Fruit fly (Drosophila melanogaster) whole organism, embryonic: ENCODE results near the gene CG8066.

ENCODE experiments used
- CG10209 ChIP-seq: fragments of 200-800 bp; sonication (Bioruptor generic); optimal IDR thresholded peaks from 3 replicates; lab custom pipeline; 2017; ENCODE audit warnings: missing biosample characterization, mild to moderate bottlenecking, missing genetic modification characterization, missing genetic modification reagents
- CG10267 ChIP-seq: fragments of 200-800 bp; sonication (Bioruptor generic); optimal IDR thresholded peaks from 2 replicates; lab custom pipeline; 2018; ENCODE audit warnings: missing biosample characterization, mild to moderate bottlenecking, missing genetic modification characterization, moderate library complexity
- CG10462 ChIP-seq: fragments of 200-800 bp; sonication (Bioruptor generic); optimal IDR thresholded peaks from 2 replicates; lab custom pipeline; 2016; ENCODE audit warnings: missing biosample characterization, missing genetic modification characterization
- CG11696 ChIP-seq: fragments of 200-800 bp; sonication (Bioruptor generic); IDR thresholded peaks from 2 replicates; pipeline ENCODE4 v1.3.6; 2022; ENCODE audit warnings: missing biosample characterization, missing genetic modification characterization
- CG12104 ChIP-seq: fragments of 200-800 bp; sonication (Bioruptor generic); optimal IDR thresholded peaks from 3 replicates; lab custom pipeline; 2016; ENCODE audit warnings: missing biosample characterization, missing genetic modification characterization
- CG12155 ChIP-seq: fragments of 200-800 bp; sonication (Bioruptor generic); optimal IDR thresholded peaks from 3 replicates; lab custom pipeline; 2016; ENCODE audit warnings: missing biosample characterization, missing genetic modification characterization
- CG12299 ChIP-seq: fragments of 200-800 bp; sonication (Bioruptor generic); optimal IDR thresholded peaks from 2 replicates; lab custom pipeline; 2018; ENCODE audit warnings: missing biosample characterization, mild to moderate bottlenecking, missing genetic modification characterization
- CG12744 ChIP-seq: fragments of 200-800 bp; sonication (Bioruptor generic); optimal IDR thresholded peaks from 2 replicates; lab custom pipeline; 2016; ENCODE audit warnings: missing biosample characterization, missing genetic modification characterization
- CG13624 ChIP-seq: fragments of 200-800 bp; sonication (Bioruptor generic); optimal IDR thresholded peaks from 2 replicates; lab custom pipeline; 2016; ENCODE audit warnings: missing biosample characterization, missing genetic modification characterization
- CG13775 ChIP-seq: fragments of 200-800 bp; sonication (Bioruptor generic); optimal IDR thresholded peaks from 3 replicates; lab custom pipeline; 2017; ENCODE audit warnings: missing biosample characterization, mild to moderate bottlenecking, missing genetic modification characterization
- CG14710 ChIP-seq: fragments of 200-800 bp; sonication (Bioruptor generic); optimal IDR thresholded peaks from 3 replicates; lab custom pipeline; 2019; ENCODE audit warnings: missing biosample characterization, mild to moderate bottlenecking, missing genetic modification characterization, moderate library complexity
- CG16815 ChIP-seq: fragments of 200-800 bp; sonication (Bioruptor generic); optimal IDR thresholded peaks from 3 replicates; lab custom pipeline; 2017; ENCODE audit warnings: missing biosample characterization, mild to moderate bottlenecking, missing genetic modification characterization
- CG17328 ChIP-seq: fragments of 200-800 bp; sonication (Bioruptor generic); IDR thresholded peaks from 2 replicates; pipeline ENCODE4 v1.3.6; 2022; ENCODE audit warnings: missing biosample characterization, missing genetic modification characterization
- CG17829 ChIP-seq: fragments of 200-800 bp; optimal IDR thresholded peaks from 2 replicates; lab custom pipeline; 2019; ENCODE audit warnings: missing biosample characterization, mild to moderate bottlenecking, missing genetic modification characterization, moderate library complexity
- CG18262 ChIP-seq: fragments of 200-800 bp; optimal IDR thresholded peaks from 3 replicates; lab custom pipeline; 2019; ENCODE audit warnings: missing biosample characterization, mild to moderate bottlenecking, missing genetic modification characterization, moderate library complexity
- CG18764 ChIP-seq: fragments of 200-800 bp; sonication (Bioruptor generic); optimal IDR thresholded peaks from 3 replicates; lab custom pipeline; 2016; ENCODE audit warnings: missing biosample characterization, missing genetic modification characterization
- CG2712 ChIP-seq: fragments of 200-800 bp; optimal IDR thresholded peaks from 3 replicates; lab custom pipeline; 2019; ENCODE audit warnings: missing biosample characterization, mild to moderate bottlenecking, missing genetic modification characterization, moderate library complexity
- CG31441 ChIP-seq: fragments of 200-800 bp; sonication (Bioruptor generic); IDR thresholded peaks from 2 replicates; pipeline ENCODE4 v1.3.6; 2022; ENCODE audit warnings: missing biosample characterization, missing genetic modification characterization
- CG4404 ChIP-seq: fragments of 200-800 bp; sonication (Bioruptor generic); IDR thresholded peaks from 2 replicates; pipeline ENCODE4 v1.3.6; 2022; ENCODE audit warnings: missing biosample characterization, missing genetic modification characterization
- CG7987 ChIP-seq: fragments of 200-800 bp; sonication (Bioruptor generic); optimal IDR thresholded peaks from 2 replicates; lab custom pipeline; 2018; ENCODE audit warnings: missing biosample characterization, mild to moderate bottlenecking, missing genetic modification characterization, moderate library complexity
- CG8388 ChIP-seq: fragments of 200-800 bp; sonication (Bioruptor generic); optimal IDR thresholded peaks from 2 replicates; lab custom pipeline; 2019; ENCODE audit warnings: missing biosample characterization, mild to moderate bottlenecking, missing genetic modification characterization, moderate library complexity
- CG8765 ChIP-seq: fragments of 200-800 bp; sonication (Bioruptor generic); IDR thresholded peaks from 2 replicates; pipeline ENCODE4 v1.3.6; 2022; ENCODE audit warnings: missing biosample characterization, missing genetic modification characterization
- CG8924 ChIP-seq: fragments of 200-800 bp; optimal IDR thresholded peaks from 3 replicates; lab custom pipeline; 2019; ENCODE audit warnings: missing biosample characterization, mild to moderate bottlenecking, missing genetic modification characterization, moderate library complexity
- Chrac-16 ChIP-seq: fragments of 200-800 bp; sonication (Bioruptor generic); optimal IDR thresholded peaks from 3 replicates; lab custom pipeline; 2016; ENCODE audit warnings: missing biosample characterization, missing genetic modification characterization
- D19A ChIP-seq: fragments of 200-800 bp; optimal IDR thresholded peaks from 3 replicates; lab custom pipeline; 2019; ENCODE audit warnings: missing biosample characterization, mild to moderate bottlenecking, missing genetic modification characterization, moderate library complexity
- Mrtf ChIP-seq: fragments of 200-800 bp; sonication (Bioruptor generic); IDR thresholded peaks from 3 replicates; pipeline ENCODE4 v1.3.6; 2022; ENCODE audit warnings: missing biosample characterization, missing genetic modification characterization
- Taf1 ChIP-seq: fragments of 200-800 bp; sonication (Bioruptor generic); IDR thresholded peaks from 2 replicates; pipeline ENCODE4 v1.3.6; 2022; ENCODE audit warnings: missing biosample characterization, missing genetic modification characterization
- ato ChIP-seq: fragments of 200-800 bp; sonication (Bioruptor generic); IDR thresholded peaks from 2 replicates; pipeline ENCODE4 v1.3.6; 2022; ENCODE audit warnings: missing biosample characterization, missing genetic modification characterization; ENCODE audit not compliant: partially characterized antibody
- chm ChIP-seq: fragments of 200-800 bp; sonication (Bioruptor generic); IDR thresholded peaks from 2 replicates; pipeline ENCODE4 v1.3.6; 2022; ENCODE audit warnings: missing biosample characterization, missing genetic modification characterization
- croc ChIP-seq: fragments of 200-800 bp; sonication (Bioruptor generic); conservative IDR thresholded peaks from 3 replicates; pipeline ENCODE4 v1.3.6; 2022; ENCODE audit warnings: missing biosample characterization, missing genetic modification characterization
- dm ChIP-seq: fragments of 200-800 bp; sonication (Bioruptor generic); optimal IDR thresholded peaks from 3 replicates; lab custom pipeline; 2016; ENCODE audit warnings: missing biosample characterization, missing genetic modification characterization
- dpn ChIP-seq, 2 experiments: fragments of 200-800 bp; sonication (Bioruptor generic); optimal IDR thresholded peaks; 3 replicates each; lab custom pipeline; 2016; ENCODE audit warnings: missing biosample characterization in 2 of 2, missing genetic modification characterization in 2 of 2
- ems ChIP-seq: fragments of 200-800 bp; sonication (Bioruptor generic); optimal IDR thresholded peaks from 3 replicates; lab custom pipeline; 2016; ENCODE audit warnings: missing biosample characterization, missing genetic modification characterization
- exex ChIP-seq: fragments of 200-800 bp; sonication (Bioruptor generic); optimal IDR thresholded peaks from 4 replicates; lab custom pipeline; 2018; ENCODE audit warnings: missing biosample characterization, mild to moderate bottlenecking, missing genetic modification characterization, moderate library complexity
- grn ChIP-seq: fragments of 200-800 bp; sonication (Bioruptor generic); optimal IDR thresholded peaks from 3 replicates; lab custom pipeline; 2017; ENCODE audit warnings: missing biosample characterization, missing genetic modification characterization
- insv ChIP-seq, 2 experiments: fragments of 200-800 bp; sonication (Bioruptor generic); optimal IDR thresholded peaks; 3 replicates each; lab custom pipeline; 2016 to 2018; ENCODE audit warnings: missing biosample characterization in 2 of 2, missing genetic modification characterization in 2 of 2
- inv ChIP-seq: fragments of 200-800 bp; sonication (Bioruptor generic); IDR thresholded peaks from 2 replicates; pipeline ENCODE4 v1.3.6; 2022; ENCODE audit warnings: missing biosample characterization, missing genetic modification characterization; ENCODE audit not compliant: partially characterized antibody
- kni ChIP-seq: fragments of 200-800 bp; sonication (Bioruptor generic); optimal IDR thresholded peaks from 3 replicates; lab custom pipeline; 2017; ENCODE audit warnings: mild to moderate bottlenecking, missing biosample characterization, missing genetic modification reagents, missing genetic modification characterization
- phol ChIP-seq: fragments of 200-800 bp; sonication (Bioruptor generic); optimal IDR thresholded peaks from 3 replicates; lab custom pipeline; 2018; ENCODE audit warnings: missing biosample characterization, mild to moderate bottlenecking, missing genetic modification characterization, moderate library complexity
- prd ChIP-seq, 3 experiments: fragments of >200 bp in 2 of 3; fragments of 200-800 bp in 1 of 3; sonication (Bioruptor generic) in 1 of 3; optimal IDR thresholded peaks in 2 of 3; IDR thresholded peaks in 1 of 3; 2 replicates in 2 of 3; 3 replicates in 1 of 3; pipeline versions ENCODE4 v1.3.6 to Lab custom; 2017 to 2022; ENCODE audit warnings: missing biosample characterization in 1 of 3, missing genetic modification characterization in 1 of 3
- pzg ChIP-seq: fragments of 200-800 bp; sonication (Bioruptor generic); optimal IDR thresholded peaks from 3 replicates; lab custom pipeline; 2018; ENCODE audit warnings: missing biosample characterization, mild to moderate bottlenecking, missing genetic modification characterization, moderate library complexity
- row ChIP-seq: fragments of 200-800 bp; sonication (Bioruptor generic); IDR thresholded peaks from 3 replicates; pipeline ENCODE4 v1.3.6; 2022; ENCODE audit warnings: missing biosample characterization, missing genetic modification characterization
- sug ChIP-seq: fragments of 200-800 bp; optimal IDR thresholded peaks from 2 replicates; lab custom pipeline; 2019; ENCODE audit warnings: missing biosample characterization, mild to moderate bottlenecking, missing genetic modification characterization, moderate library complexity
- tin ChIP-seq: fragments of 200-800 bp; sonication (Bioruptor generic); optimal IDR thresholded peaks from 3 replicates; lab custom pipeline; 2016; ENCODE audit warnings: missing biosample characterization, missing genetic modification characterization
- tll ChIP-seq, 2 experiments: fragments of 200-800 bp in 1 of 2; fragments of >200 bp in 1 of 2; sonication (Bioruptor generic) in 1 of 2; optimal IDR thresholded peaks; 2 replicates each; lab custom pipeline; 2017 to 2019; ENCODE audit warnings: missing biosample characterization in 2 of 2, missing genetic modification characterization in 2 of 2, mild to moderate bottlenecking in 1 of 2, moderate library complexity in 1 of 2
- vvl ChIP-seq: fragments of 200-800 bp; sonication (Bioruptor generic); IDR thresholded peaks from 2 replicates; pipeline ENCODE4 v1.3.6; 2022; ENCODE audit warnings: missing biosample characterization, missing genetic modification characterization
- zf30C ChIP-seq: fragments of 200-800 bp; sonication (Bioruptor generic); optimal IDR thresholded peaks from 3 replicates; lab custom pipeline; 2018; ENCODE audit warnings: missing biosample characterization, mild to moderate bottlenecking, missing genetic modification characterization

The CG8066 gene

dm6 chr3R:14590753-14591535 lies 22.3 kb upstream of the CG8066 start (continued):
- TF ChIP-seq CG12104 (GFP tag; lab: Kevin White, UChicago) (peak; percentile 85), Mrtf (GFP tag; lab: Robert Waterston, UW) (peak; percentile 41; the same call in 2 of the 3 replicates), CG13624 (GFP tag; lab: Kevin White, UChicago) (no peak), exex (tag; lab: Kevin White, UChicago) (no peak), ems (no peak), CG11696 (GFP tag; lab: Robert Waterston, UW) (no peak; the same call in 1 of the 2 replicates), CG18764 (peak; percentile 81), CG10462 (GFP tag; lab: Kevin White, UChicago) (peak; percentile 84), CG12155 (GFP tag; lab: Kevin White, UChicago) (peak; percentile 64), CG31441 (GFP tag; lab: Robert Waterston, UW) (peak; percentile 98), dm (GFP tag; lab: Kevin White, UChicago) (no peak), pzg (GFP tag; lab: Kevin White, UChicago) (no peak), kni (GFP tag; lab: Kevin White, UChicago) (peak; percentile 85)

dm6 chr3R:14589483-14589882 lies 20.8 kb upstream of the CG8066 start:
- TF ChIP-seq phol (tag; lab: Kevin White, UChicago) (peak; percentile 27), CG12744 (GFP tag; lab: Kevin White, UChicago) (no peak), row (GFP tag; lab: Robert Waterston, UW) (peak; percentile 55), vvl (peak; percentile 49; the same call in 1 of the 2 replicates), CG7987 (GFP tag; lab: Kevin White, UChicago) (no peak), tll (GFP tag; optimal IDR thresholded peaks at IDR 0.05; lab: Kevin White, UChicago) (peak in 1 of 2 experiments; percentile 16), inv (no peak), tin (GFP tag; lab: Kevin White, UChicago) (peak; percentile 6), CG12299 (tag; lab: Kevin White, UChicago) (no peak), chm (GFP tag; lab: Robert Waterston, UW) (no peak), prd (optimal IDR thresholded peaks at IDR 0.05; lab: Kevin White, UChicago) (no peak), prd (GFP tag; IDR thresholded peaks at IDR 0.05; lab: Robert Waterston, UW) (peak; percentile 69; the same call in 2 of the 3 replicates), CG14710 (tag; lab: Kevin White, UChicago) (peak; percentile 33), D19A (tag; lab: Kevin White, UChicago) (peak; percentile 3), CG8388 (GFP tag; lab: Kevin White, UChicago) (peak; percentile 14), CG10209 (peak; percentile 12), insv (GFP tag; optimal IDR thresholded peaks at IDR 0.05; lab: Kevin White, UChicago) (no peak), ato (GFP tag; lab: Robert Waterston, UW) (no peak), Chrac-16 (peak; percentile 39), CG16815 (GFP tag; lab: Kevin White, UChicago) (peak; percentile 22), sug (tag; lab: Kevin White, UChicago) (no peak), CG17829 (tag; lab: Kevin White, UChicago) (peak; percentile 39), dpn (GFP tag; optimal IDR thresholded peaks at IDR 0.05; lab: Kevin White, UChicago) (no peak), CG8924 (peak; percentile 48), CG4404 (GFP tag; lab: Robert Waterston, UW) (peak; percentile 56), zf30C (GFP tag; lab: Kevin White, UChicago) (peak; percentile 94), CG18262 (tag; lab: Kevin White, UChicago) (peak; percentile 41), grn (GFP tag; lab: Kevin White, UChicago) (no peak), croc (no peak), Taf1 (GFP tag; lab: Robert Waterston, UW) (no peak), CG2712 (tag; lab: Kevin White, UChicago) (peak; percentile 62), CG17328 (GFP tag; lab: Robert Waterston, UW) (0 out of 2 replicates have a peak, but pooled peaks have one; percentile 45), CG13775 (GFP tag; lab: Kevin White, UChicago) (peak; percentile 5), CG10267 (tag; lab: Kevin White, UChicago) (peak; percentile 17), CG8765 (peak; percentile 40; the same call in 1 of the 2 replicates)
